Fruit fly (Drosophila melanogaster) whole organism, embryonic: ENCODE results near the gene CG4133.
A peak's percentile ranks its signal among the peaks of the same experiment; 100 is the strongest.

Experiments used
- B-H2 ChIP-seq: fragments of 200-800 bp; sonication (Bioruptor generic); optimal IDR thresholded peaks from 2 replicates; lab custom pipeline; 2018; ENCODE audit warnings: missing biosample characterization, mild to moderate bottlenecking, missing genetic modification characterization
- Bgb ChIP-seq: fragments of 200-800 bp; sonication (Bioruptor generic); IDR thresholded peaks from 2 replicates; pipeline ENCODE4 v1.3.6; 2022; ENCODE audit warnings: missing biosample characterization, missing genetic modification characterization; ENCODE audit not compliant: partially characterized antibody
- CG10979 ChIP-seq: fragments of 200-800 bp; sonication (Bioruptor generic); optimal IDR thresholded peaks from 2 replicates; lab custom pipeline; 2018; ENCODE audit warnings: missing biosample characterization, mild to moderate bottlenecking, missing genetic modification characterization, moderate library complexity
- CG11695 ChIP-seq: fragments of 200-800 bp; sonication (Bioruptor generic); IDR thresholded peaks from 3 replicates; pipeline ENCODE4 v1.3.6; 2022; ENCODE audit warnings: missing biosample characterization, missing genetic modification characterization
- CG12219 ChIP-seq: fragments of 200-800 bp; sonication (Bioruptor generic); optimal IDR thresholded peaks from 3 replicates; lab custom pipeline; 2018; ENCODE audit warnings: missing biosample characterization, mild to moderate bottlenecking, missing genetic modification characterization
- CG12236 ChIP-seq: fragments of 200-800 bp; sonication (Bioruptor generic); optimal IDR thresholded peaks from 2 replicates; lab custom pipeline; 2016; ENCODE audit warnings: missing biosample characterization, missing genetic modification characterization
- CG15601 ChIP-seq: fragments of 200-800 bp; sonication (Bioruptor generic); optimal IDR thresholded peaks from 3 replicates; lab custom pipeline; 2019; ENCODE audit warnings: missing biosample characterization, mild to moderate bottlenecking, missing genetic modification characterization, moderate library complexity
- CG16779 ChIP-seq: fragments of 200-800 bp; sonication (Bioruptor generic); IDR thresholded peaks from 2 replicates; pipeline ENCODE4 v1.3.6; 2022; ENCODE audit warnings: missing biosample characterization, missing genetic modification characterization
- CG16863 ChIP-seq: fragments of 200-800 bp; sonication (Bioruptor generic); optimal IDR thresholded peaks from 3 replicates; lab custom pipeline; 2016; ENCODE audit warnings: missing biosample characterization, missing genetic modification characterization
- CG17359 ChIP-seq: fragments of 200-800 bp; sonication (Bioruptor generic); optimal IDR thresholded peaks from 3 replicates; lab custom pipeline; 2018; ENCODE audit warnings: missing biosample characterization, mild to moderate bottlenecking, missing genetic modification characterization, moderate library complexity
- CG1792 ChIP-seq: fragments of 200-800 bp; sonication (Bioruptor generic); optimal IDR thresholded peaks from 2 replicates; lab custom pipeline; 2016; ENCODE audit warnings: missing biosample characterization, missing genetic modification characterization
- CG2875 ChIP-seq: fragments of 200-800 bp; sonication (Bioruptor generic); optimal IDR thresholded peaks from 2 replicates; lab custom pipeline; 2017; ENCODE audit warnings: missing biosample characterization, mild to moderate bottlenecking, missing genetic modification characterization, missing genetic modification reagents
- CG32532 ChIP-seq: fragments of 200-800 bp; sonication (Bioruptor generic); IDR thresholded peaks from 2 replicates; pipeline ENCODE4 v1.3.6; 2022; ENCODE audit warnings: missing biosample characterization, missing genetic modification characterization
- CG4617 ChIP-seq: fragments of 200-800 bp; sonication (Bioruptor generic); optimal IDR thresholded peaks from 3 replicates; lab custom pipeline; 2016; ENCODE audit warnings: missing biosample characterization, missing genetic modification characterization, borderline replicate concordance
- CG4730 ChIP-seq: fragments of 200-800 bp; sonication (Bioruptor generic); IDR thresholded peaks from 2 replicates; pipeline ENCODE4 v1.3.6; 2022; ENCODE audit warnings: missing biosample characterization, missing genetic modification characterization
- CG4854 ChIP-seq: fragments of 200-800 bp; sonication (Bioruptor generic); optimal IDR thresholded peaks from 2 replicates; lab custom pipeline; 2016; ENCODE audit warnings: missing biosample characterization, missing genetic modification characterization, inconsistent platforms
- CG6254 ChIP-seq: fragments of 200-800 bp; sonication (Bioruptor generic); optimal IDR thresholded peaks from 3 replicates; lab custom pipeline; 2017; ENCODE audit warnings: mild to moderate bottlenecking, missing biosample characterization, missing genetic modification reagents, missing genetic modification characterization
- CG6683 ChIP-seq: fragments of 200-800 bp; sonication (Bioruptor generic); optimal IDR thresholded peaks from 2 replicates; lab custom pipeline; 2017; ENCODE audit warnings: missing biosample characterization, mild to moderate bottlenecking, missing genetic modification characterization, missing genetic modification reagents
- CG6854 ChIP-seq: fragments of 200-800 bp; sonication (Bioruptor generic); optimal IDR thresholded peaks from 3 replicates; lab custom pipeline; 2017; ENCODE audit warnings: missing biosample characterization, mild to moderate bottlenecking, missing genetic modification characterization
- CG7928 ChIP-seq: fragments of 200-800 bp; sonication (Bioruptor generic); optimal IDR thresholded peaks from 2 replicates; lab custom pipeline; 2017; ENCODE audit warnings: missing biosample characterization, mild to moderate bottlenecking, missing genetic modification characterization
- CG7987 ChIP-seq: fragments of 200-800 bp; sonication (Bioruptor generic); optimal IDR thresholded peaks from 2 replicates; lab custom pipeline; 2018; ENCODE audit warnings: missing biosample characterization, mild to moderate bottlenecking, missing genetic modification characterization, moderate library complexity
- CG8765 ChIP-seq: fragments of 200-800 bp; sonication (Bioruptor generic); IDR thresholded peaks from 2 replicates; pipeline ENCODE4 v1.3.6; 2022; ENCODE audit warnings: missing biosample characterization, missing genetic modification characterization
- Drgx ChIP-seq: fragments of 200-800 bp; sonication (Bioruptor generic); IDR thresholded peaks from 2 replicates; pipeline ENCODE4 v1.3.6; 2022; ENCODE audit warnings: missing biosample characterization, missing genetic modification characterization
- Fer3 ChIP-seq: fragments of 200-800 bp; sonication (Bioruptor generic); optimal IDR thresholded peaks from 2 replicates; lab custom pipeline; 2018; ENCODE audit warnings: missing biosample characterization, mild to moderate bottlenecking, missing genetic modification characterization, moderate library complexity
- Gug ChIP-seq: fragments of 200-800 bp; sonication (Bioruptor generic); IDR thresholded peaks from 4 replicates; pipeline ENCODE4 v1.3.6; 2022; ENCODE audit warnings: missing biosample characterization, missing genetic modification characterization
- H2.0 ChIP-seq: fragments of 200-800 bp; sonication (Bioruptor generic); IDR thresholded peaks from 2 replicates; pipeline ENCODE4 v1.3.6; 2022; ENCODE audit warnings: missing biosample characterization, missing genetic modification characterization
- HmgZ ChIP-seq: fragments of 200-800 bp; sonication (Bioruptor generic); optimal IDR thresholded peaks from 2 replicates; lab custom pipeline; 2018; ENCODE audit warnings: missing biosample characterization, mild to moderate bottlenecking, missing genetic modification characterization
- Lpt ChIP-seq: fragments of >200 bp; optimal IDR thresholded peaks from 2 replicates; lab custom pipeline; 2018; ENCODE audit warnings: missing biosample characterization, missing genetic modification characterization
- NC2β ChIP-seq: fragments of 200-800 bp; sonication (Bioruptor generic); optimal IDR thresholded peaks from 2 replicates; lab custom pipeline; 2016; ENCODE audit warnings: missing biosample characterization, missing genetic modification characterization
- NK7.1 ChIP-seq: fragments of 200-800 bp; sonication (Bioruptor generic); optimal IDR thresholded peaks from 3 replicates; lab custom pipeline; 2016; ENCODE audit warnings: missing biosample characterization, missing genetic modification characterization
- Ravus ChIP-seq: fragments of 200-800 bp; sonication (Bioruptor generic); IDR thresholded peaks from 2 replicates; pipeline ENCODE4 v1.3.6; 2022; ENCODE audit warnings: missing biosample characterization, missing genetic modification characterization
- Six4 ChIP-seq: fragments of 200-800 bp; sonication (Bioruptor generic); optimal IDR thresholded peaks from 2 replicates; lab custom pipeline; 2016; ENCODE audit warnings: missing biosample characterization, missing genetic modification characterization
- Sry-β ChIP-seq: fragments of 200-800 bp; sonication (Bioruptor generic); optimal IDR thresholded peaks from 2 replicates; lab custom pipeline; 2018; ENCODE audit warnings: missing biosample characterization, mild to moderate bottlenecking, missing genetic modification characterization, moderate library complexity
- TFAM ChIP-seq: fragments of 200-800 bp; sonication (Bioruptor generic); optimal IDR thresholded peaks from 2 replicates; lab custom pipeline; 2017; ENCODE audit warnings: missing biosample characterization, missing genetic modification characterization, inconsistent platforms
- ase ChIP-seq: fragments of 200-800 bp; sonication (Bioruptor generic); IDR thresholded peaks from 3 replicates; pipeline ENCODE4 v1.3.6; 2022; ENCODE audit warnings: missing biosample characterization, missing genetic modification characterization
- cas ChIP-seq: fragments of 200-800 bp; sonication (Bioruptor generic); IDR thresholded peaks from 2 replicates; pipeline ENCODE4 v1.3.6; 2022; ENCODE audit warnings: missing biosample characterization, missing genetic modification characterization
- crc ChIP-seq: fragments of 200-800 bp; sonication (Bioruptor generic); optimal IDR thresholded peaks from 2 replicates; lab custom pipeline; 2016; ENCODE audit warnings: missing biosample characterization, missing genetic modification characterization
- crp ChIP-seq, 2 experiments: fragments of 200-800 bp; sonication (Bioruptor generic); optimal IDR thresholded peaks; 2 replicates in 1 of 2; 3 replicates in 1 of 2; lab custom pipeline; 2017; ENCODE audit warnings: missing biosample characterization in 2 of 2, missing genetic modification characterization in 2 of 2, mild to moderate bottlenecking in 1 of 2, moderate library complexity in 1 of 2
- eyg ChIP-seq: fragments of 200-800 bp; sonication (Bioruptor generic); optimal IDR thresholded peaks from 3 replicates; lab custom pipeline; 2016; ENCODE audit warnings: missing biosample characterization, missing genetic modification characterization
- jing ChIP-seq: fragments of 200-800 bp; sonication (Bioruptor generic); optimal IDR thresholded peaks from 2 replicates; lab custom pipeline; 2018; ENCODE audit warnings: missing biosample characterization, mild to moderate bottlenecking, missing genetic modification characterization
- kni ChIP-seq: fragments of 200-800 bp; sonication (Bioruptor generic); optimal IDR thresholded peaks from 3 replicates; lab custom pipeline; 2017; ENCODE audit warnings: mild to moderate bottlenecking, missing biosample characterization, missing genetic modification reagents, missing genetic modification characterization
- odd ChIP-seq: fragments of 200-800 bp; sonication (Bioruptor generic); optimal IDR thresholded peaks from 2 replicates; lab custom pipeline; 2017; ENCODE audit warnings: missing biosample characterization, mild to moderate bottlenecking, missing genetic modification characterization
- org-1 ChIP-seq: fragments of 200-800 bp; sonication (Bioruptor generic); optimal IDR thresholded peaks from 2 replicates; lab custom pipeline; 2017; ENCODE audit warnings: missing biosample characterization, missing genetic modification characterization
- pnt ChIP-seq: fragments of 200-800 bp; sonication (Bioruptor generic); optimal IDR thresholded peaks from 3 replicates; lab custom pipeline; 2016; ENCODE audit warnings: missing biosample characterization, missing genetic modification characterization
- pzg ChIP-seq: fragments of 200-800 bp; sonication (Bioruptor generic); optimal IDR thresholded peaks from 3 replicates; lab custom pipeline; 2018; ENCODE audit warnings: missing biosample characterization, mild to moderate bottlenecking, missing genetic modification characterization, moderate library complexity
- ranshi ChIP-seq: fragments of 200-800 bp; sonication (Bioruptor generic); IDR thresholded peaks from 2 replicates; pipeline ENCODE4 v1.3.6; 2022; ENCODE audit warnings: missing biosample characterization, missing genetic modification characterization
- seq ChIP-seq: fragments of 200-800 bp; sonication (Bioruptor generic); IDR thresholded peaks from 2 replicates; pipeline ENCODE4 v1.3.6; 2022; ENCODE audit warnings: missing biosample characterization, missing genetic modification characterization
- slbo ChIP-seq: fragments of 200-800 bp; sonication (Bioruptor generic); IDR thresholded peaks from 2 replicates; pipeline ENCODE4 v1.3.6; 2022; ENCODE audit warnings: missing biosample characterization, missing genetic modification characterization
- sr ChIP-seq: fragments of 200-800 bp; sonication (Bioruptor generic); IDR thresholded peaks from 3 replicates; pipeline ENCODE4 v1.3.6; 2022; ENCODE audit warnings: missing biosample characterization, missing genetic modification characterization
- wdn ChIP-seq: fragments of 200-800 bp; sonication (Bioruptor generic); IDR thresholded peaks from 2 replicates; pipeline ENCODE4 v1.3.6; 2022; ENCODE audit warnings: missing biosample characterization, missing genetic modification characterization

Gene CG4133

DNA sequence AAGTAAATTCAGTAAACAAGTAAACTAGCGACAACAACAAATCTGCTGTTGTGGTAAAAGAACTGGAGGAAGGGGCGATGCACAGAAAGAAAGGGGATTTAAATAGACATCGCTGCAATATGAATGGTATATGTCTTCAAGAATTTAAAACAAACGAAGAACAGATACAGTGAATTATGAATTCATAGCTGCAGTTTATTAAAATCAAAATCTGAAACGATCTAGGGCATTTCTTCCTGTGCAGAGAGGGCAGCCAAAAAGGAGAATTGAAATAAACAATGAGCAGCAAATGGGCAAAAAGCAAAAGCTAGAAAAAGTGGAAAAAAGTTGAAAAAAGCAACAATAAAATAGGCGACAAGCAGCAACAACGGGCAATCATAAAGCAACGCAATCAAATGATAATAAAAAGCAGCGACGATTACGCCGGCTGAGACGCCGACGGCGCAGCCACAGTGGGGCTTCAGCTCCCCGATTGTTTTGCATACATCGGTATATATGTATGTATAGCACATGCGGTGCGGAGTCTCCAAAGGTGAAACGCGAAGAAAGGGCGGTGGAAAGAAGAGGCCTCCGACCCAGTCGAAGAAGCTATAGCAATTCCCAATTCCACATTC is 13.5 kb downstream of the CG4133 start (continued):
- TF ChIP-seq Sry-β (GFP tag; lab: Kevin White, UChicago) (no peak), pzg (GFP tag; lab: Kevin White, UChicago) (no peak), wdn (GFP tag; lab: Robert Waterston, UW) (peak; percentile 58; the same call in 1 of the 2 replicates), odd (GFP tag; lab: Kevin White, UChicago) (peak; percentile 64), CG15601 (tag; lab: Kevin White, UChicago) (peak; percentile 66), CG7987 (peak; percentile 17), sr (GFP tag; lab: Robert Waterston, UW) (peak; percentile 23; the same call in 1 of the 3 replicates), B-H2 (no peak), Lpt (GFP tag; lab: Kevin White, UChicago) (no peak), TFAM (no peak), Six4 (peak; percentile 56), CG12236 (GFP tag; lab: Kevin White, UChicago) (peak; percentile 69), CG6254 (GFP tag; lab: Kevin White, UChicago) (peak; percentile 85), CG16779 (GFP tag; lab: Robert Waterston, UW) (peak; percentile 72), jing (GFP tag; lab: Kevin White, UChicago) (peak; percentile 34), crp (GFP tag; optimal IDR thresholded peaks at IDR 0.05; lab: Kevin White, UChicago) (peak in 1 of 2 experiments; percentile 3), eyg (GFP tag; lab: Kevin White, UChicago) (peak; percentile 81), CG10979 (peak; percentile 75), CG7928 (GFP tag; lab: Kevin White, UChicago) (peak; percentile 36), Drgx (peak; percentile 77), CG12219 (peak; percentile 70), pnt (GFP tag; lab: Kevin White, UChicago) (peak; percentile 54), seq (peak; percentile 80), CG2875 (GFP tag; lab: Kevin White, UChicago) (peak; percentile 76), NC2β (peak; percentile 59), kni (GFP tag; lab: Kevin White, UChicago) (peak; percentile 63), NK7.1 (peak; percentile 49), CG32532 (GFP tag; lab: Robert Waterston, UW) (peak; percentile 72), HmgZ (tag; lab: Kevin White, UChicago) (peak; percentile 50), CG4730 (GFP tag; lab: Robert Waterston, UW) (peak; percentile 74), Fer3 (peak; percentile 77), CG4854 (GFP tag; lab: Kevin White, UChicago) (no peak), ase (GFP tag; lab: Robert Waterston, UW) (peak; percentile 82), CG8765 (GFP tag; lab: Robert Waterston, UW) (peak; percentile 53; the same call in 1 of the 2 replicates), Ravus (peak; percentile 31), CG16863 (GFP tag; lab: Kevin White, UChicago) (peak; percentile 79), Gug (peak; percentile 67; the same call in 2 of the 4 replicates), CG4617 (GFP tag; lab: Kevin White, UChicago) (no peak), slbo (GFP tag; lab: Robert Waterston, UW) (peak; percentile 81), ranshi (GFP tag; lab: Robert Waterston, UW) (peak; percentile 81), CG6683 (GFP tag; lab: Kevin White, UChicago) (peak; percentile 29), CG6854 (GFP tag; lab: Kevin White, UChicago) (no peak), H2.0 (GFP tag; lab: Robert Waterston, UW) (peak; percentile 75), CG17359 (tag; lab: Kevin White, UChicago) (peak; percentile 88), crc (GFP tag; lab: Kevin White, UChicago) (peak; percentile 64), cas (no peak), CG11695 (GFP tag; lab: Robert Waterston, UW) (peak; percentile 66), CG1792 (no peak), org-1 (peak; percentile 80), Bgb (GFP tag; lab: Robert Waterston, UW) (no peak)
